Worm (Caenorhabditis elegans): ENCODE measurements around the gene unc-104.

- TF ChIP-seq pha-2 (tag; optimal IDR thresholded peaks at IDR 0.05) (no peak), ets-4 (tag; optimal IDR thresholded peaks at IDR 0.05) (no peak), ceh-30 (tag; optimal IDR thresholded peaks at IDR 0.05) (no peak), pax-1 (tag; optimal IDR thresholded peaks at IDR 0.05) (no peak), sdc-2 (tag; optimal IDR thresholded peaks at IDR 0.05) (no peak), unc-3 (GFP tag; conservative IDR thresholded peaks at IDR 0.05) (no peak), unc-3 (tag; optimal IDR thresholded peaks at IDR 0.05) (no peak)
Measured at ce11 chrII:7002956-7003357, 8.2 kb downstream of the unc-104 start.

Measured in whole organism, late embryonic.